Fruit fly (Drosophila melanogaster): ENCODE results near the gene Vps16A.

Vps16A gene

DNA sequence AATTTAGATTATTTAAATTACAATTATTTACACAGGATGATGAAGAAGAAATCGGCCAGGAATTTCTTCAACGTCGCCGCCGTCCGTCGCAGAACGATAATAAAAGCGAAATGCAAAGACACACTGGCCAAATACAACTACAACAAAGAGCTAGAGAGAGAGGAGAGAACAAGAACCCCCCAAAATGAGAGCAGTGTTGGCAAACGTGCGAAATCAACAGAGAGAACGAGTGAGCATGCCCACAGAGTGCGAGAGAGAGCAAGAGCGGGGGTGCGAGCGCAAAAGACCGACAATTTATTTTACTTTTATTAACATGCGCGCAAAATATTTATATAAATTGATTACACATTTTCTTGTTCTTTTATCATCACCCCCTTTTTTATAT is 29.9 kb upstream of the Vps16A start (continued):
- TF ChIP-seq CG17568 (GFP tag; optimal IDR thresholded peaks at IDR 0.05) (no peak), yki (optimal IDR thresholded peaks at IDR 0.05) (peak; percentile 88), CG6765 (GFP tag; optimal IDR thresholded peaks at IDR 0.05) (no peak), wdn (GFP tag; IDR thresholded peaks at IDR 0.05) (0 out of 2 replicates have a peak, but pooled peaks have one; percentile 29), Nf-YC (tag; optimal IDR thresholded peaks at IDR 0.05) (peak; percentile 31), CG14014 (GFP tag; IDR thresholded peaks at IDR 0.05) (peak; percentile 31; the same call in 1 of the 2 replicates), CG16813 (GFP tag; IDR thresholded peaks at IDR 0.05; ENCODE audit: partially characterized antibody) (no peak), hbn (GFP tag; IDR thresholded peaks at IDR 0.05; ENCODE audit: partially characterized antibody) (peak; percentile 42), trh (GFP tag; optimal IDR thresholded peaks at IDR 0.05) (no peak), maf-S (GFP tag; optimal IDR thresholded peaks at IDR 0.05) (no peak), C15 (GFP tag; IDR thresholded peaks at IDR 0.05) (no peak), Deaf1 (tag; optimal IDR thresholded peaks at IDR 0.05) (peak; percentile 24), CG12744 (GFP tag; optimal IDR thresholded peaks at IDR 0.05) (no peak), klu (GFP tag; IDR thresholded peaks at IDR 0.05) (no peak), zfh2 (GFP tag; optimal IDR thresholded peaks at IDR 0.05) (peak; percentile 9), Vsx1 (GFP tag; optimal IDR thresholded peaks at IDR 0.05) (no peak), CG13287 (GFP tag; IDR thresholded peaks at IDR 0.05; ENCODE audit: partially characterized antibody) (peak; percentile 11; the same call in 1 of the 2 replicates), CG3065 (GFP tag; optimal IDR thresholded peaks at IDR 0.05) (peak; percentile 8), CG9932 (GFP tag; IDR thresholded peaks at IDR 0.05) (no peak), CG5245 (GFP tag; optimal IDR thresholded peaks at IDR 0.05) (no peak), CG9797 (GFP tag; optimal IDR thresholded peaks at IDR 0.05) (no peak), CG2199 (GFP tag; IDR thresholded peaks at IDR 0.05) (no peak), fd102C (GFP tag; optimal IDR thresholded peaks at IDR 0.05) (no peak), Hand (GFP tag; optimal IDR thresholded peaks at IDR 0.05) (peak; percentile 33), CG11398 (GFP tag; optimal IDR thresholded peaks at IDR 0.05) (no peak), CG42726 (GFP tag; IDR thresholded peaks at IDR 0.05; ENCODE audit: partially characterized antibody) (no peak), kah (GFP tag; optimal IDR thresholded peaks at IDR 0.05) (peak; percentile 12), CG9437 (GFP tag; optimal IDR thresholded peaks at IDR 0.05) (no peak), CG10366 (GFP tag; IDR thresholded peaks at IDR 0.05) (no peak), CG12391 (tag; optimal IDR thresholded peaks at IDR 0.05) (no peak), Sin3A (optimal IDR thresholded peaks at IDR 0.05) (no peak), Mes4 (GFP tag; optimal IDR thresholded peaks at IDR 0.05) (no peak), Pdp1 (GFP tag; optimal IDR thresholded peaks at IDR 0.05) (no peak), Drgx (GFP tag; IDR thresholded peaks at IDR 0.05) (peak; percentile 50; the same call in 1 of the 2 replicates), Ravus (GFP tag; IDR thresholded peaks at IDR 0.05) (no peak), CG13296 (GFP tag; optimal IDR thresholded peaks at IDR 0.05) (peak; percentile 63), tup (GFP tag; optimal IDR thresholded peaks at IDR 0.05) (no peak), CG4360 (GFP tag; IDR thresholded peaks at IDR 0.05) (peak; percentile 64), emc (GFP tag; optimal IDR thresholded peaks at IDR 0.05) (no peak)

DNA sequence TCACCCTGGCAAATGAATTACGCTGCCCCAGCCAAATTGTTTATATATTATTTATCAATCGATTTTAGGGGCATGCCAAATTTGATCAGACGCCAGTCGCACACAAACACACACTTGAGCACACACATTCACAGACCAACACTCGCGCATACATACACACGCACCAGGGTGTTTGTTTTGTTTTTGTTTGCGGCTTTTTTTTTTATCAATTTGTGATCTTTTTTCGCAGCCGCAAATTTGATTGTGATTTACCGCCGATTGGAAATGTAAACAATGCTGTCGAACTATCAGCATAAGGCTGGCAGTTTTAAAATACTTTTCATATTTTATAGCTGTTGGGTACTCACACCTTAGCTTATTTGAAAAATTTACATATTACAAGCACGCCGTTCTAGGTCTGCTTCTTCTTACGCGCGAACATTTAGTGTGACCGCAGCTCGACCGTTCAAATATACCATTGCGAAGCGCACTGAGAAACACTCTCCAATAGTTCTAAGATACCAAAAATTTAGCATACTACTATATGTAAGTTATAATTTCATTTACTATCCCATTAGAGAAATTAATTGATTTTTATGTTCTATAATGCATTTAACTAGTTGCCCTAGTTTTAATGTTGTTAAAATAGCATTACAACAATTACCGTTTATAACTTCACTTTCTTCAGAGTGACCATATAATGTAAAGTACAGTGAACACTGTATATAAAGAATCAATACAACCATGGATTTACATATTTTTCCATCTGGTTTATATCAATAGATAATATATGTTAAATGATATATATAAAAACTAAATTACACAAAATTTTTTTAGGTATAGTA is 29.3 kb upstream of the Vps16A start, which contains the start of gene pum:
TSS of gene pum (minus strand) at position 415 of the 824 bp plus-strand sequence.
- TF ChIP-seq Side (GFP tag; optimal IDR thresholded peaks at IDR 0.05) (no peak), sug (tag; optimal IDR thresholded peaks at IDR 0.05) (peak; percentile 45), fru (optimal IDR thresholded peaks at IDR 0.05) (no peak), CG7786 (GFP tag; optimal IDR thresholded peaks at IDR 0.05) (no peak), HHEX (GFP tag; optimal IDR thresholded peaks at IDR 0.05) (no peak), YL-1 (GFP tag; optimal IDR thresholded peaks at IDR 0.05) (no peak), CG10431 (GFP tag; optimal IDR thresholded peaks at IDR 0.05) (no peak), CG6175 (GFP tag; IDR thresholded peaks at IDR 0.05) (no peak), CG10267 (tag; optimal IDR thresholded peaks at IDR 0.05) (peak; percentile 75), amos (GFP tag; IDR thresholded peaks at IDR 0.05; ENCODE audit: partially characterized antibody) (no peak; the same call in 1 of the 2 replicates), twi (tag; optimal IDR thresholded peaks at IDR 0.05) (no peak), CG18011 (GFP tag; optimal IDR thresholded peaks at IDR 0.05) (no peak), vnd (GFP tag; IDR thresholded peaks at IDR 0.05; ENCODE audit: partially characterized antibody) (no peak), CG9797 (GFP tag; optimal IDR thresholded peaks at IDR 0.05) (peak; percentile 93)
